Worm (Caenorhabditis elegans) whole organism, L4/young adult: ENCODE measurements around the gene W04E12.9.

ENCODE experiments used
- W03F9.2 ChIP-seq: fragments of 150-350 bp; optimal IDR thresholded peaks from 2 replicates; lab custom pipeline; 2014; ENCODE audit warnings: missing biosample characterization, missing genetic modification characterization
- him-1 ChIP-seq: sonication (generic microtip); optimal IDR thresholded peaks from 2 replicates; lab custom pipeline; 2016; ENCODE audit warnings: missing genotype, missing genetic modification reagents, missing genetic modification characterization, missing compliant biosample characterization

DNA sequence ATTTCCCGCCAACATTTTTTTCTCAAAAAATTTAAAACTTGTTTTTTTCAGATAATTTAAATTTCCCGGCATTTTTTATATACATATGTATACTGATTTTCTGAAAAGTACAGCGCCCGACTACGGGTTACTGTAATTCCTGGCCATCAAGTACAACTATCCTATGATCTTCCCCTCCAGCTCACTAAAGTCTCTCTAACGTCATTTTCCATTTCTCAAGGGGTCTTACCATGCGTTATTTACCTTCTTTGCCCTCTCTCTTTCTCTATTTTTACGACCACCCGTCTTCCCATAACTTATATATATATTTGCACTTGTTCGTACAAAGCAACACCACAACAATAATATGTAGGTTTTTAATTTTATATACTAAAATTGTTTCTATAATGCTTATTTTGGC is at the start of gene W04E12.9:
- TF ChIP-seq W03F9.2 (tag; lab: Kevin White, UChicago) (no peak), him-1 (no peak)
